Worm (Caenorhabditis elegans): ENCODE data around the gene col-43.

col-43 gene

DNA sequence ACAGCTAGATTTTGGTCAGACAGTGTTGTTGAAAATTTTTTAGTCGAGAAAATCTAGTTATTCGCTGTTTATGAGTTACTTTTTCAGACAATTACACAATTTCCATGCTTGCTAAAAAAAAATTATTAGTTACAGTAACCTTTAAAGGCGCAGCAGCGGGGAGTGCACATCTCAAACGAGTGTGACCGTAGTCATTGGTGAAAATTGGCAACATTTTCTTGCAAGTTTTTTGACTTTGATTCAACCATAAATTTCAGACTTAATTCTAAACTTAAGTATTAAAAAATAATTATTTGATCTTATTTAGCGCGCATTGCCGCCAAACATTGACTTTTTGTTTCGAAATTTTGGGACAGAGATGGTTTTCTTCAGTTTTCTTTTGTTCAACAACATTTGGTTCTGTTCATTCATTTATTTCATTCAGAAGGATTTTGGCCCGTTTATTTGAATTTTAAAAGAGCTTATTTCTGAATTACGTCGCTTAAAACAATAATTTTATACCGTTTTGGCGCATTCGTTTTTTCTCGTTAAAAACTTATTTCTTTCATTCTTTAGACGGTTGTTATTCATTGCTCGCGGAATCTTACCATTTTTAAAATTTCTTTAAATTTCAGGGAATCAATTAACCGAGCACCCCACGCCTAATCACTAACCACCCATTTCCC, 21.8 kb downstream of the col-43 start, which contains the start of gene oma-2:
TSS of gene oma-2 (plus strand) at position 615 of the 665 bp plus-strand sequence.
- no peak for TF ChIP-seq skn-1 (tag; optimal IDR thresholded peaks at IDR 0.05)
- peak; percentile 57 for TF ChIP-seq nhr-43 (tag; optimal IDR thresholded peaks at IDR 0.05; ENCODE audit: poor library complexity, severe bottlenecking)

DNA sequence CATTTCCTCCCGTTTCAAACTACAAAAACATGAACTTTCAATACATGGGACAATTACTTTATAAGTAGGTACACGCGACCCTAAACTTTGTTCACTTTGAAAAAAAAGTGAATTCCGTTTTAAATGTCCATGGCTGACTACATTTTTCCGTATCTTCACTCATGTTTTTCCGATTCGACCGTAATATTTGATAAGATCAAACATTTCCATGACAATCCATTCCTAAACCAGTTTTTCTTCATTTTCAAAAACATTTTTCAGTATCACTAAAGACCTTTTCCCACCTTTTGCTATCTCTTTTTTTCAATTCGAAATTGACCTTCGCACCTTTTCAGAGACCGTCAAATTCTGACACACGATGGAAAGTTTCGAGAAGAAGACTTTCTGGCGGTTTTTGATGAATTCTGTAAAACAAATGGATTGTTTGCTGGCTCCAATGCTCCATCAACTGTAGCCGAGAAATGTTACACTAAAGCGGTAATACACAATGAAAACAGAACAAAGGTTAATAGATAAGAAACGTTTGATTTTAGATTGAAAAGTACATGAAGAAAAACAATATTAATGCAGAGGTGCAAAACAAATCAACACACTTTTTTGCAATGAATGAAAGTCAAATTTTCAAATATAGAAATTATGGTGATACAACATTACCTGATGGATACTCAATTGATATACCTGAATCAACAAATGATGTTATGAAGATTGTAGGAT, 23.1 kb downstream of the col-43 start:
- TF ChIP-seq R02D3.7 (tag; optimal IDR thresholded peaks at IDR 0.05): no peak
- TF ChIP-seq unc-39 (tag; optimal IDR thresholded peaks at IDR 0.05): no peak
- no peak for TF ChIP-seq nfya-1 (tag; optimal IDR thresholded peaks at IDR 0.05; ENCODE audit: insufficient read depth)
- TF ChIP-seq pqm-1 (tag; optimal IDR thresholded peaks at IDR 0.05): no peak
- TF ChIP-seq fos-1 (tag; optimal IDR thresholded peaks at IDR 0.05): no peak
- no peak for TF ChIP-seq snpc-4 (tag; optimal IDR thresholded peaks at IDR 0.05)
- TF ChIP-seq fkh-10 (GFP tag; optimal IDR thresholded peaks at IDR 0.05): no peak
- no peak for TF ChIP-seq aly-2 (tag; optimal IDR thresholded peaks at IDR 0.05)
- TF ChIP-seq lin-15B (tag; optimal IDR thresholded peaks at IDR 0.05): no peak
- no peak for TF ChIP-seq nhr-77 (tag; optimal IDR thresholded peaks at IDR 0.05)
- TF ChIP-seq nhr-25 (tag; optimal IDR thresholded peaks at IDR 0.05): no peak
- peak in 1 of 3 experiments; percentile 78 for TF ChIP-seq elt-3 (tag; optimal IDR thresholded peaks at IDR 0.05)
- no peak for TF ChIP-seq ztf-4 (tag; optimal IDR thresholded peaks at IDR 0.05)
- TF ChIP-seq ztf-11 (tag; optimal IDR thresholded peaks at IDR 0.05): no peak
- TF ChIP-seq mdl-1 (tag; optimal IDR thresholded peaks at IDR 0.05): no peak
- TF ChIP-seq mml-1 (tag; optimal IDR thresholded peaks at IDR 0.05): no peak
- peak; percentile 16 for TF ChIP-seq elt-1 (tag; optimal IDR thresholded peaks at IDR 0.05)
- no peak for TF ChIP-seq jun-1 (tag; optimal IDR thresholded peaks at IDR 0.05)
- no peak for TF ChIP-seq nhr-28 (tag; optimal IDR thresholded peaks at IDR 0.05)
- peak; percentile 21 for TF ChIP-seq nhr-43 (tag; optimal IDR thresholded peaks at IDR 0.05; ENCODE audit: poor library complexity, severe bottlenecking)

DNA sequence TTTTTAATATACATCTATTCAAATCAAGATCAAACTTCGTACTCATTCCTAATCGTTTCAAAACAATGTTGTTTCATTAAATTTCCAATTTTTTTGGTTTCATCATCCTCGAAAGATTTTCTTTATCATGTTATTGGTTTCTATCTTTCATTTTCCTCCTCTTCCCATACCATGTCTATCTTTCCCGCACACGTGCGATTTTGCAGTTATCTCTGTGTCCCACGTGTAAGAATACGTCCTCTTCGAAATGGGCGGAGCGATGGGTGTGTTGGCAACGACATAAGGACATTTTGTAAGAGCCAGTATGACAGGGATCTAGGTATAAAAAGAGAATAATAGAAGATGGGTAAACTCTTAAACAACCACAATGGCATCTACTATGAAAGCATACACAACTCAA, 24.4 kb downstream of the col-43 start, which contains the start of gene F43H9.4:
TSS of gene F43H9.4 (plus strand) at position 366 of the 400 bp plus-strand sequence.
- no peak for TF ChIP-seq aly-2 (tag; optimal IDR thresholded peaks at IDR 0.05)
- TF ChIP-seq elt-2 (tag; optimal IDR thresholded peaks at IDR 0.05): no peak
- TF ChIP-seq unc-39 (tag; optimal IDR thresholded peaks at IDR 0.05): no peak
- TF ChIP-seq egl-27 (tag; optimal IDR thresholded peaks at IDR 0.05): no peak
- no peak for TF ChIP-seq daf-12 (tag; optimal IDR thresholded peaks at IDR 0.05)
- TF ChIP-seq nhr-43 (tag; optimal IDR thresholded peaks at IDR 0.05; ENCODE audit: poor library complexity, severe bottlenecking): peak; percentile 85
- no peak for TF ChIP-seq mml-1 (tag; optimal IDR thresholded peaks at IDR 0.05)
- TF ChIP-seq mdl-1 (tag; optimal IDR thresholded peaks at IDR 0.05): peak; percentile 49
- TF ChIP-seq ztf-4 (tag; optimal IDR thresholded peaks at IDR 0.05): no peak
- TF ChIP-seq nhr-25 (tag; optimal IDR thresholded peaks at IDR 0.05): no peak
- no peak for TF ChIP-seq nhr-11 (tag; optimal IDR thresholded peaks at IDR 0.05)
- no peak for TF ChIP-seq sea-2 (GFP tag; optimal IDR thresholded peaks at IDR 0.05)
- TF ChIP-seq ama-1 (optimal IDR thresholded peaks at IDR 0.05): no peak
- peak; percentile 28 for TF ChIP-seq nhr-23 (tag; optimal IDR thresholded peaks at IDR 0.05)
- no peak for TF ChIP-seq pha-4 (tag; optimal IDR thresholded peaks at IDR 0.05)
- TF ChIP-seq elt-1 (tag; optimal IDR thresholded peaks at IDR 0.05): no peak
- no peak for TF ChIP-seq fkh-10 (GFP tag; optimal IDR thresholded peaks at IDR 0.05)
- TF ChIP-seq eor-1 (tag; optimal IDR thresholded peaks at IDR 0.05): no peak
- TF ChIP-seq lin-15B (tag; optimal IDR thresholded peaks at IDR 0.05): no peak
- TF ChIP-seq unc-62 (GFP tag; optimal IDR thresholded peaks at IDR 0.05): no peak
- TF ChIP-seq tbx-2 (tag; optimal IDR thresholded peaks at IDR 0.05): no peak
- TF ChIP-seq nhr-237 (tag; optimal IDR thresholded peaks at IDR 0.05): no peak
- TF ChIP-seq pqm-1 (tag; optimal IDR thresholded peaks at IDR 0.05): no peak
- TF ChIP-seq nhr-28 (tag; optimal IDR thresholded peaks at IDR 0.05): no peak
- TF ChIP-seq fkh-2 (tag; optimal IDR thresholded peaks at IDR 0.05): no peak
- TF ChIP-seq zag-1 (tag; optimal IDR thresholded peaks at IDR 0.05): no peak
- no peak for TF ChIP-seq nhr-77 (tag; optimal IDR thresholded peaks at IDR 0.05)
- TF ChIP-seq elt-3 (tag; optimal IDR thresholded peaks at IDR 0.05): peak in 1 of 3 experiments; percentile 10
- TF ChIP-seq ceh-9 (tag; optimal IDR thresholded peaks at IDR 0.05): no peak

Data from whole organism, L3 larva.